Worm (Caenorhabditis elegans) whole organism, mixed stage, embryonic: ENCODE measurements around the gene C16D9.6.

ENCODE experiments used
- M03D4.4 ChIP-seq: sonication (generic microtip); optimal IDR thresholded peaks from 2 replicates; lab custom pipeline; 2017; ENCODE audit warnings: mild to moderate bottlenecking, missing genetic modification characterization, missing compliant biosample characterization
- bed-3 ChIP-seq: fragments of 200-800 bp; sonication (Bioruptor generic); optimal IDR thresholded peaks from 3 replicates; lab custom pipeline; 2018; ENCODE audit warnings: mild to moderate bottlenecking, missing genetic modification characterization, moderate library complexity, missing compliant biosample characterization
- blmp-1 ChIP-seq: fragments of 150-350 bp; optimal IDR thresholded peaks from 2 replicates; lab custom pipeline; 2014; ENCODE audit warnings: missing biosample characterization, missing genetic modification characterization
- ceh-43 ChIP-seq: fragments of 200-800 bp; sonication (Bioruptor generic); optimal IDR thresholded peaks from 2 replicates; lab custom pipeline; 2018; ENCODE audit warnings: mild to moderate bottlenecking, missing genetic modification characterization, moderate library complexity, missing compliant biosample characterization
- ceh-83 ChIP-seq: fragments of 200-800 bp; sonication (Bioruptor generic); optimal IDR thresholded peaks from 2 replicates; lab custom pipeline; 2018; ENCODE audit warnings: mild to moderate bottlenecking, missing genetic modification characterization, missing compliant biosample characterization
- ces-1 ChIP-seq: fragments of 150-350 bp; optimal IDR thresholded peaks from 2 replicates; lab custom pipeline; 2014; ENCODE audit warnings: missing biosample characterization, missing genetic modification reagents, missing genetic modification characterization
- cnd-1 ChIP-seq: fragments of 200-800 bp; sonication (Bioruptor generic); optimal IDR thresholded peaks from 2 replicates; lab custom pipeline; 2018; ENCODE audit warnings: mild to moderate bottlenecking, missing genetic modification characterization, missing compliant biosample characterization
- drap-1 ChIP-seq: fragments of 200-800 bp; sonication (Bioruptor generic); optimal IDR thresholded peaks from 3 replicates; lab custom pipeline; 2018; ENCODE audit warnings: mild to moderate bottlenecking, missing genetic modification characterization, missing compliant biosample characterization
- ham-2 ChIP-seq: fragments of 200-800 bp; sonication (Bioruptor generic); optimal IDR thresholded peaks from 2 replicates; lab custom pipeline; 2018; ENCODE audit warnings: mild to moderate bottlenecking, missing genetic modification characterization, missing compliant biosample characterization
- hlh-1 ChIP-seq: fragments of 150-350 bp; optimal IDR thresholded peaks from 2 replicates; lab custom pipeline; 2014; ENCODE audit warnings: missing biosample characterization, missing genetic modification reagents, missing genetic modification characterization
- lin-13 ChIP-seq: fragments of 150-350 bp; optimal IDR thresholded peaks from 2 replicates; lab custom pipeline; 2014; ENCODE audit warnings: missing biosample characterization, missing genetic modification characterization
- lin-32 ChIP-seq: fragments of 200-800 bp; sonication (Bioruptor generic); optimal IDR thresholded peaks from 2 replicates; lab custom pipeline; 2018; ENCODE audit warnings: mild to moderate bottlenecking, missing genetic modification characterization, missing compliant biosample characterization
- lsy-2 ChIP-seq: fragments of 150-350 bp; optimal IDR thresholded peaks from 2 replicates; lab custom pipeline; 2014; ENCODE audit warnings: missing biosample characterization, missing genetic modification characterization
- mab-5 ChIP-seq: fragments of 150-350 bp; optimal IDR thresholded peaks from 2 replicates; lab custom pipeline; 2014; ENCODE audit warnings: missing biosample characterization, missing genetic modification characterization
- mep-1 ChIP-seq: fragments of 150-350 bp; optimal IDR thresholded peaks from 2 replicates; lab custom pipeline; 2017; ENCODE audit warnings: missing biosample characterization, missing genetic modification reagents, missing genetic modification characterization, inconsistent platforms
- mls-2 ChIP-seq: sonication (generic microtip); optimal IDR thresholded peaks from 2 replicates; lab custom pipeline; 2016; ENCODE audit warnings: mild to moderate bottlenecking, missing genetic modification characterization, moderate library complexity, missing compliant biosample characterization
- nhr-12 ChIP-seq: fragments of 150-350 bp; optimal IDR thresholded peaks from 2 replicates; lab custom pipeline; 2014; ENCODE audit warnings: missing biosample characterization, missing genetic modification characterization
- nhr-2 ChIP-seq: fragments of 150-350 bp; optimal IDR thresholded peaks from 2 replicates; lab custom pipeline; 2014; ENCODE audit warnings: missing biosample characterization, missing genetic modification characterization
- nhr-237 ChIP-seq: fragments of 150-350 bp; optimal IDR thresholded peaks from 2 replicates; lab custom pipeline; 2014; ENCODE audit warnings: missing biosample characterization, missing genetic modification characterization
- nhr-76 ChIP-seq: sonication (generic microtip); optimal IDR thresholded peaks from 2 replicates; lab custom pipeline; 2017; ENCODE audit warnings: missing biosample characterization, missing genetic modification characterization
- pha-4 ChIP-seq: fragments of 150-350 bp; optimal IDR thresholded peaks from 2 replicates; lab custom pipeline; 2018; ENCODE audit warnings: missing biosample characterization, missing genetic modification reagents, missing genetic modification characterization
- sem-2 ChIP-seq: fragments of 200-800 bp; sonication (Bioruptor generic); optimal IDR thresholded peaks from 2 replicates; lab custom pipeline; 2018; ENCODE audit warnings: mild to moderate bottlenecking, missing genetic modification characterization, missing compliant biosample characterization
- snpc-4 ChIP-seq: fragments of 150-350 bp; optimal IDR thresholded peaks from 2 replicates; lab custom pipeline; 2014; ENCODE audit warnings: missing biosample characterization, missing genetic modification characterization
- sptf-1 ChIP-seq: sonication (generic microtip); optimal IDR thresholded peaks from 2 replicates; lab custom pipeline; 2017; ENCODE audit warnings: mild to moderate bottlenecking, missing genetic modification characterization, moderate library complexity, missing compliant biosample characterization
- tbx-8 ChIP-seq: fragments of 200-800 bp; sonication (Bioruptor generic); optimal IDR thresholded peaks from 2 replicates; lab custom pipeline; 2018; ENCODE audit warnings: mild to moderate bottlenecking, missing genetic modification characterization, moderate library complexity, missing compliant biosample characterization
- unc-120 ChIP-seq: sonication (generic microtip); optimal IDR thresholded peaks from 2 replicates; lab custom pipeline; 2017; ENCODE audit warnings: missing genetic modification characterization, missing compliant biosample characterization; ENCODE audit not compliant: poor library complexity, severe bottlenecking
- unc-39 ChIP-seq: fragments of 150-350 bp; optimal IDR thresholded peaks from 2 replicates; lab custom pipeline; 2014; ENCODE audit warnings: missing biosample characterization, missing genetic modification characterization
- unc-62 ChIP-seq: fragments of 150-350 bp; optimal IDR thresholded peaks from 2 replicates; lab custom pipeline; 2014; ENCODE audit warnings: missing biosample characterization, missing genetic modification reagents, missing genetic modification characterization
- ztf-11 ChIP-seq: fragments of 150-350 bp; optimal IDR thresholded peaks from 2 replicates; lab custom pipeline; 2014; ENCODE audit warnings: missing biosample characterization, missing genetic modification characterization

The C16D9.6 gene

ce11 chrV:8243201-8243600, 6.9 kb downstream of the C16D9.6 start:
- TF ChIP-seq lin-13 (tag; lab: Kevin White, UChicago) (no peak), nhr-2 (no peak), drap-1 (no peak), tbx-8 (GFP tag; lab: Kevin White, UChicago) (no peak), ces-1 (GFP tag; lab: Kevin White, UChicago) (no peak), nhr-12 (tag; lab: Kevin White, UChicago) (no peak), sptf-1 (no peak), lin-32 (GFP tag; lab: Kevin White, UChicago) (no peak), unc-62 (GFP tag; lab: Kevin White, UChicago) (no peak), ztf-11 (tag; lab: Kevin White, UChicago) (no peak), mab-5 (tag; lab: Kevin White, UChicago) (no peak), bed-3 (GFP tag; lab: Kevin White, UChicago) (no peak), pha-4 (no peak), unc-120 (no peak), M03D4.4 (no peak)

ce11 chrV:8242798-8243197, 7.3 kb downstream of the C16D9.6 start, which contains the start of gene C16D9.4:
Gene C16D9.4, minus strand, starts transcription at chrV:8242898.
- no peak for TF ChIP-seq mab-5 (tag; lab: Kevin White, UChicago)
- no peak for TF ChIP-seq lin-13 (tag; lab: Kevin White, UChicago)
- no peak for TF ChIP-seq tbx-8 (GFP tag; lab: Kevin White, UChicago)
- TF ChIP-seq unc-62 (GFP tag; lab: Kevin White, UChicago), result no peak
- no peak for TF ChIP-seq sptf-1
- TF ChIP-seq snpc-4 (tag; lab: Kevin White, UChicago), result no peak

DNA sequence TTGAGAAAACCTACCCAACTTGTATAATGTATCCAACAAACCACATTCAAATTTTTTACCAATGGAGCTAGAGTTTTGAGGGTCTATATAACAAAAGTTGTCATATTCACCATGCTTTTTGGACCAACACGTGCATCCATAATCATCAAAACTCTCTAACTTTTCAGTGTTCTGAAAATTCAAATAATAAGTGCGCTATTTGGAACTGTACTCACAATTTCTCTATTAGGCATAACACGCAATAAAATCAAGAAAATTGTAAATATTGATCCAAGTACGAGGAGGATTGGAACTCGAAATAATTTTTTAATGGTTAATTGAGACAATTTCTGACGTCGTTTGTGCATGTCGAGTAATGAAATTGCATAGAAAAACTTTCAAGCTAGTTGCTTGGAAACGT, 10.2 kb downstream of the C16D9.6 start, which contains the start of gene C16D9.3:
Gene C16D9.3 (minus strand): TSS at position 101 of the 400 bp plus-strand sequence.
- TF ChIP-seq ceh-43 (GFP tag; lab: Kevin White, UChicago) (no peak), unc-39 (tag; lab: Kevin White, UChicago) (no peak), ces-1 (GFP tag; lab: Kevin White, UChicago) (no peak), unc-120 (no peak), bed-3 (GFP tag; lab: Kevin White, UChicago) (no peak), blmp-1 (no peak), sem-2 (GFP tag; lab: Kevin White, UChicago) (no peak), ztf-11 (tag; lab: Kevin White, UChicago) (no peak), nhr-2 (no peak), pha-4 (no peak)

ce11 chrV:8238290-8238689, 11.8 kb downstream of the C16D9.6 start, which contains the start of gene rol-3:
Gene rol-3, minus strand, starts transcription at chrV:8238409.
- no peak for TF ChIP-seq unc-120
- TF ChIP-seq unc-62 (GFP tag; lab: Kevin White, UChicago), result no peak
- no peak for TF ChIP-seq nhr-76 (tag; lab: Kevin White, UChicago)
- no peak for TF ChIP-seq bed-3 (GFP tag; lab: Kevin White, UChicago)
- no peak for TF ChIP-seq mls-2 (tag; lab: Kevin White, UChicago)
- TF ChIP-seq tbx-8 (GFP tag; lab: Kevin White, UChicago), result no peak
- no peak for TF ChIP-seq ceh-83 (GFP tag; lab: Kevin White, UChicago)
- TF ChIP-seq ceh-43 (GFP tag; lab: Kevin White, UChicago), result no peak
- TF ChIP-seq M03D4.4, result no peak
- TF ChIP-seq sptf-1, result no peak
- TF ChIP-seq ztf-11 (tag; lab: Kevin White, UChicago), result no peak
- TF ChIP-seq ham-2 (GFP tag; lab: Kevin White, UChicago), result no peak
- no peak for TF ChIP-seq cnd-1
- no peak for TF ChIP-seq mep-1 (tag; lab: Kevin White, UChicago)
- no peak for TF ChIP-seq nhr-237 (tag; lab: Kevin White, UChicago)
- no peak for TF ChIP-seq lsy-2 (tag; lab: Kevin White, UChicago)

DNA sequence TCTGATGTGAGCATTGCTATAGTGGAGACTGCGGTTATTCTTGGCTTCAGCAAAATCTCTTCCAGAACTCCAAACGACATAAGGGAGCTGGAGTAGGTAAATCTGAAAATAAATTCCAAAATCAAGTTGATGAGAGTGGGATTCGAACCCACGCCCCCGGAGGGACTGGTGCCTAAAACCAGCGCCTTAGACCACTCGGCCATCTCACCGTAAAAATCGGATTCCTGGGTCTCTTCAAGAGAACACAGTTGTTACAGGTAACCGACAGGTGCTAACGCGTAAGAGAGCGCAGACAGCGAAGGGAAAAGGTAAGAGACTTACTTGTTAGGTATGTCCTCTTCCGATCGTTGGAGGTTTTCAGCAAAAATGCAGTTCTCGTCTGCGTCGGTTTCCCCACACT, 14.8 kb downstream of the C16D9.6 start:
- TF ChIP-seq pha-4, result no peak
- peak; percentile 45 for TF ChIP-seq ham-2 (GFP tag; lab: Kevin White, UChicago)
- no peak for TF ChIP-seq sptf-1
- no peak for TF ChIP-seq sem-2 (GFP tag; lab: Kevin White, UChicago)
- peak; percentile 71 for TF ChIP-seq hlh-1
- peak; percentile 18 for TF ChIP-seq lin-32 (GFP tag; lab: Kevin White, UChicago)
- no peak for TF ChIP-seq ztf-11 (tag; lab: Kevin White, UChicago)
- TF ChIP-seq M03D4.4, result peak; percentile 57
- no peak for TF ChIP-seq tbx-8 (GFP tag; lab: Kevin White, UChicago)
- no peak for TF ChIP-seq unc-39 (tag; lab: Kevin White, UChicago)
- TF ChIP-seq drap-1, result peak; percentile 45
- TF ChIP-seq ceh-83 (GFP tag; lab: Kevin White, UChicago), result peak; percentile 74
- TF ChIP-seq lsy-2 (tag; lab: Kevin White, UChicago), result no peak
- TF ChIP-seq ceh-43 (GFP tag; lab: Kevin White, UChicago), result no peak
- TF ChIP-seq nhr-2, result no peak
- peak; percentile 46 for TF ChIP-seq cnd-1
